Worm (Caenorhabditis elegans) whole organism, late embryonic: ENCODE measurements around the gene H40L08.1.

Experiments used
- C38D4.7 ChIP-seq: fragments of 200-800 bp; sonication (Bioruptor generic); optimal IDR thresholded peaks from 2 replicates; lab custom pipeline; 2018; ENCODE audit warnings: mild to moderate bottlenecking, missing genetic modification characterization, moderate library complexity, missing compliant biosample characterization
- F13H6.1 ChIP-seq: sonication (generic microtip); optimal IDR thresholded peaks from 2 replicates; lab custom pipeline; 2016; ENCODE audit warnings: missing genetic modification characterization, missing compliant biosample characterization
- K09A11.1 ChIP-seq: sonication (generic microtip); optimal IDR thresholded peaks from 2 replicates; lab custom pipeline; 2017; ENCODE audit warnings: antibody characterized with exemption, mild to moderate bottlenecking, missing genetic modification characterization, missing compliant biosample characterization; ENCODE audit not compliant: insufficient read depth
- T23F11.4 ChIP-seq: fragments of 200-800 bp; sonication (Bioruptor generic); optimal IDR thresholded peaks from 2 replicates; lab custom pipeline; 2018; ENCODE audit warnings: mild to moderate bottlenecking, missing genetic modification characterization, missing compliant biosample characterization
- ama-1 ChIP-seq: fragments of 150-350 bp; optimal IDR thresholded peaks from 2 replicates; lab custom pipeline; 2014
- ceh-14 ChIP-seq: sonication (generic microtip); optimal IDR thresholded peaks from 2 replicates; lab custom pipeline; 2016; ENCODE audit warnings: missing genotype, missing genetic modification characterization, missing compliant biosample characterization
- ceh-18 ChIP-seq: sonication (generic microtip); optimal IDR thresholded peaks from 2 replicates; lab custom pipeline; 2016; ENCODE audit warnings: missing genetic modification characterization, missing compliant biosample characterization
- ceh-19 ChIP-seq: fragments of 200-800 bp; sonication (Bioruptor generic); optimal IDR thresholded peaks from 2 replicates; lab custom pipeline; 2018; ENCODE audit warnings: mild to moderate bottlenecking, missing genetic modification characterization, missing compliant biosample characterization
- ceh-2 ChIP-seq: sonication (generic microtip); optimal IDR thresholded peaks from 2 replicates; lab custom pipeline; 2016; ENCODE audit warnings: missing genotype, missing genetic modification characterization, missing compliant biosample characterization
- ceh-24 ChIP-seq: sonication (generic microtip); optimal IDR thresholded peaks from 2 replicates; lab custom pipeline; 2016; ENCODE audit warnings: mild to moderate bottlenecking, missing genetic modification characterization, missing compliant biosample characterization
- ceh-30 ChIP-seq: fragments of 150-350 bp; optimal IDR thresholded peaks from 2 replicates; lab custom pipeline; 2014; ENCODE audit warnings: missing biosample characterization, missing genetic modification characterization
- ceh-31 ChIP-seq: sonication (generic microtip); optimal IDR thresholded peaks from 2 replicates; lab custom pipeline; 2016; ENCODE audit warnings: missing genetic modification characterization, missing compliant biosample characterization
- ceh-34 ChIP-seq: sonication (generic microtip); optimal IDR thresholded peaks from 2 replicates; lab custom pipeline; 2016; ENCODE audit warnings: mild to moderate bottlenecking, missing genetic modification characterization, missing compliant biosample characterization
- ceh-45 ChIP-seq: fragments of 200-800 bp; sonication (Bioruptor generic); IDR thresholded peaks from 2 replicates; pipeline ENCODE4 v1.3.6; 2022; ENCODE audit warnings: missing genetic modification reagents, missing genetic modification characterization, missing compliant biosample characterization
- che-1 ChIP-seq: sonication (generic microtip); optimal IDR thresholded peaks from 2 replicates; lab custom pipeline; 2016; ENCODE audit warnings: mild to moderate bottlenecking, missing genetic modification characterization, missing compliant biosample characterization
- elt-2 ChIP-seq: sonication (generic microtip); optimal IDR thresholded peaks from 2 replicates; lab custom pipeline; 2016; ENCODE audit warnings: missing genetic modification reagents, missing genetic modification characterization, missing compliant biosample characterization
- elt-4 ChIP-seq: sonication (generic microtip); optimal IDR thresholded peaks from 2 replicates; lab custom pipeline; 2016; ENCODE audit warnings: missing genetic modification characterization, missing compliant biosample characterization
- ets-4 ChIP-seq: sonication (generic microtip); optimal IDR thresholded peaks from 2 replicates; lab custom pipeline; 2016; ENCODE audit warnings: missing genetic modification characterization, missing compliant biosample characterization
- fax-1 ChIP-seq: sonication (generic microtip); optimal IDR thresholded peaks from 2 replicates; lab custom pipeline; 2016; ENCODE audit warnings: missing genotype, missing genetic modification characterization, missing compliant biosample characterization
- fkh-10 ChIP-seq: fragments of 150-350 bp; optimal IDR thresholded peaks from 2 replicates; lab custom pipeline; 2014; ENCODE audit warnings: missing biosample characterization, missing genetic modification reagents, missing genetic modification characterization
- fkh-6 ChIP-seq: sonication (generic microtip); optimal IDR thresholded peaks from 2 replicates; lab custom pipeline; 2016; ENCODE audit warnings: missing genetic modification characterization, missing compliant biosample characterization
- hlh-30 ChIP-seq: sonication (generic microtip); optimal IDR thresholded peaks from 2 replicates; lab custom pipeline; 2017; ENCODE audit warnings: antibody characterized with exemption, missing genetic modification characterization, missing compliant biosample characterization; ENCODE audit not compliant: insufficient read depth
- hlh-6 ChIP-seq: sonication (generic microtip); optimal IDR thresholded peaks from 2 replicates; lab custom pipeline; 2016; ENCODE audit warnings: missing genotype, missing genetic modification characterization, missing compliant biosample characterization
- hlh-8 ChIP-seq: sonication (generic microtip); optimal IDR thresholded peaks from 2 replicates; lab custom pipeline; 2016; ENCODE audit warnings: missing genotype, missing genetic modification characterization, missing compliant biosample characterization
- lim-6 ChIP-seq: sonication (generic microtip); optimal IDR thresholded peaks from 2 replicates; lab custom pipeline; 2016; ENCODE audit warnings: missing genetic modification characterization, missing compliant biosample characterization
- mec-3 ChIP-seq: sonication (generic microtip); optimal IDR thresholded peaks from 2 replicates; lab custom pipeline; 2016; ENCODE audit warnings: borderline replicate concordance, missing genetic modification characterization, missing compliant biosample characterization
- nfya-1 ChIP-seq: sonication (generic microtip); optimal IDR thresholded peaks from 2 replicates; lab custom pipeline; 2017; ENCODE audit warnings: missing genetic modification characterization, mild to moderate bottlenecking, missing compliant biosample characterization, antibody characterized with exemption, moderate library complexity
- nhr-232 ChIP-seq: sonication (generic microtip); optimal IDR thresholded peaks from 2 replicates; lab custom pipeline; 2016; ENCODE audit warnings: missing genetic modification characterization, missing compliant biosample characterization
- odd-2 ChIP-seq: sonication (generic microtip); optimal IDR thresholded peaks from 2 replicates; lab custom pipeline; 2017; ENCODE audit warnings: antibody characterized with exemption, mild to moderate bottlenecking, missing genetic modification characterization, missing compliant biosample characterization
- pag-3 ChIP-seq: sonication (generic microtip); optimal IDR thresholded peaks from 2 replicates; lab custom pipeline; 2016; ENCODE audit warnings: missing compliant biosample characterization, missing genetic modification characterization, borderline replicate concordance
- pat-9 ChIP-seq: fragments of 200-800 bp; sonication (Bioruptor generic); optimal IDR thresholded peaks from 2 replicates; lab custom pipeline; 2018; ENCODE audit warnings: mild to moderate bottlenecking, missing genetic modification characterization, moderate library complexity, missing compliant biosample characterization
- pax-1 ChIP-seq: fragments of 150-350 bp; optimal IDR thresholded peaks from 2 replicates; lab custom pipeline; 2014; ENCODE audit warnings: missing biosample characterization, missing genetic modification characterization
- pha-4 ChIP-seq: fragments of 150-350 bp; optimal IDR thresholded peaks from 2 replicates; lab custom pipeline; 2018; ENCODE audit warnings: missing biosample characterization, missing genetic modification reagents, missing genetic modification characterization
- pqm-1 ChIP-seq: sonication (generic microtip); optimal IDR thresholded peaks from 2 replicates; lab custom pipeline; 2016; ENCODE audit warnings: missing genetic modification characterization, missing compliant biosample characterization
- ref-2 ChIP-seq: sonication (generic microtip); optimal IDR thresholded peaks from 2 replicates; lab custom pipeline; 2016; ENCODE audit warnings: missing genetic modification characterization, missing compliant biosample characterization
- rnt-1 ChIP-seq: sonication (generic microtip); optimal IDR thresholded peaks from 2 replicates; lab custom pipeline; 2016; ENCODE audit warnings: missing genetic modification characterization, missing compliant biosample characterization
- sox-4 ChIP-seq: sonication (generic microtip); optimal IDR thresholded peaks from 2 replicates; lab custom pipeline; 2017; ENCODE audit warnings: mild to moderate bottlenecking, missing genetic modification characterization, inconsistent platforms, missing compliant biosample characterization
- ttx-3 ChIP-seq: sonication (generic microtip); optimal IDR thresholded peaks from 2 replicates; lab custom pipeline; 2016; ENCODE audit warnings: missing genetic modification reagents, missing genetic modification characterization, missing compliant biosample characterization
- unc-86 ChIP-seq: sonication (generic microtip); optimal IDR thresholded peaks from 2 replicates; lab custom pipeline; 2016; ENCODE audit warnings: missing genetic modification characterization, missing compliant biosample characterization
- zip-5 ChIP-seq: sonication (generic microtip); optimal IDR thresholded peaks from 2 replicates; lab custom pipeline; 2016; ENCODE audit warnings: missing genetic modification characterization, missing compliant biosample characterization
- ztf-16 ChIP-seq: sonication (generic microtip); optimal IDR thresholded peaks from 2 replicates; lab custom pipeline; 2017; ENCODE audit warnings: missing genetic modification characterization, missing compliant biosample characterization

Gene H40L08.1

ce11 chrX:15075170-15075569 lies 8.7 kb downstream of the H40L08.1 start:
- TF ChIP-seq che-1, result no peak
- TF ChIP-seq pqm-1 (tag; lab: Kevin White, UChicago), result no peak
- TF ChIP-seq sox-4 (tag; lab: Kevin White, UChicago), result no peak

ce11 chrX:15073479-15073878 lies 10.4 kb downstream of the H40L08.1 start:
- no peak for TF ChIP-seq hlh-6
- TF ChIP-seq ceh-2 (tag; lab: Kevin White, UChicago), result no peak
- no peak for TF ChIP-seq nfya-1 (tag; lab: Kevin White, UChicago)
- no peak for TF ChIP-seq hlh-8 (tag; lab: Kevin White, UChicago)
- no peak for TF ChIP-seq ttx-3
- TF ChIP-seq ceh-31, result no peak
- no peak for TF ChIP-seq pha-4 (tag; lab: Kevin White, UChicago)
- TF ChIP-seq fkh-6 (tag; lab: Kevin White, UChicago), result no peak
- TF ChIP-seq ceh-45 (GFP tag; lab: Robert Waterston, UW), result no peak
- TF ChIP-seq ceh-34 (tag; lab: Kevin White, UChicago), result no peak
- TF ChIP-seq nhr-232 (tag; lab: Kevin White, UChicago), result no peak
- no peak for TF ChIP-seq ceh-30 (tag; lab: Kevin White, UChicago)
- TF ChIP-seq ama-1 (lab: Kevin White, UChicago), result no peak
- TF ChIP-seq fkh-10, result no peak
- no peak for TF ChIP-seq F13H6.1
- TF ChIP-seq pqm-1 (tag; lab: Kevin White, UChicago), result no peak
- TF ChIP-seq ceh-19 (GFP tag; lab: Kevin White, UChicago), result no peak
- no peak for TF ChIP-seq pat-9 (tag; lab: Kevin White, UChicago)

ce11 chrX:15072877-15073276 lies 11.0 kb downstream of the H40L08.1 start:
- TF ChIP-seq ceh-34 (tag; lab: Kevin White, UChicago) (no peak), ceh-14 (tag; lab: Kevin White, UChicago) (no peak), unc-86 (tag; lab: Kevin White, UChicago) (no peak), ceh-31 (no peak), K09A11.1 (tag; lab: Kevin White, UChicago) (no peak), ceh-19 (GFP tag; lab: Kevin White, UChicago) (no peak), mec-3 (tag; lab: Kevin White, UChicago) (no peak), ceh-18 (tag; lab: Kevin White, UChicago) (no peak), rnt-1 (tag; lab: Kevin White, UChicago) (no peak), pax-1 (tag; lab: Kevin White, UChicago) (no peak), ceh-24 (no peak), elt-2 (no peak), ztf-16 (tag; lab: Kevin White, UChicago) (no peak), C38D4.7 (GFP tag; lab: Kevin White, UChicago) (no peak), che-1 (no peak), F13H6.1 (no peak), ref-2 (no peak), sox-4 (tag; lab: Kevin White, UChicago) (no peak), elt-4 (tag; lab: Kevin White, UChicago) (no peak)

DNA sequence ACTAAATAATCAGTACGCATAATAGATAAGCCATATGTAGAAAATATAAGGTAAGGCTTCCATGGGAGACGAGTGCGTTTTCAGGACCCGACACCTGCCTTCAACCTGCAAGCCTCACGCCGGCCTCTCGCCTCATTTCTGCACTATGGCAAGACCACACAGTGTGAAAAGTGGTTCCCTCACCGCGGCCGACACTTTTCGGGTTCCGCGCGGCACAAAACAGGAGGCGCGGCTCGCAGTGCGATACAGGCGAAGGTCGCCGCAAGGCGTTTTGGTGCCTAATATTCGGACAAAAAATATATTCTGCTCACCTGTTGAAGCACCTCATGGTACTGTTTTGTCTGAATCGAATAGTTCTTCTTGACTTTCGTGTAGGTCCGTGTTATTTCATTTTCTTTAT lies 13.7 kb downstream of the H40L08.1 start:
- TF ChIP-seq C38D4.7 (GFP tag; lab: Kevin White, UChicago), result no peak
- TF ChIP-seq T23F11.4 (GFP tag; lab: Kevin White, UChicago), result no peak
- TF ChIP-seq fax-1 (tag; lab: Kevin White, UChicago), result no peak
- no peak for TF ChIP-seq ets-4 (tag; lab: Kevin White, UChicago)
- no peak for TF ChIP-seq pag-3 (tag; lab: Kevin White, UChicago)
- TF ChIP-seq odd-2, result no peak
- TF ChIP-seq ceh-18 (tag; lab: Kevin White, UChicago), result no peak
- TF ChIP-seq ceh-19 (GFP tag; lab: Kevin White, UChicago), result no peak
- TF ChIP-seq hlh-30 (tag; lab: Kevin White, UChicago), result no peak
- no peak for TF ChIP-seq zip-5 (tag; lab: Kevin White, UChicago)
- no peak for TF ChIP-seq pax-1 (tag; lab: Kevin White, UChicago)
- TF ChIP-seq pqm-1 (tag; lab: Kevin White, UChicago), result no peak
- no peak for TF ChIP-seq lim-6 (tag; lab: Kevin White, UChicago)
- TF ChIP-seq elt-4 (tag; lab: Kevin White, UChicago), result no peak
